Fruit fly (Drosophila melanogaster) whole organism, embryonic: ENCODE measurements around the gene Doc2.

ENCODE experiments used
- Ada2b ChIP-seq: fragments of 200-800 bp; sonication (Bioruptor generic); IDR thresholded peaks from 2 replicates; pipeline ENCODE4 v1.3.6; 2022; ENCODE audit warnings: missing biosample characterization, missing genetic modification characterization
- CG11398 ChIP-seq: fragments of 200-800 bp; sonication (Bioruptor generic); optimal IDR thresholded peaks from 2 replicates; lab custom pipeline; 2016; ENCODE audit warnings: missing biosample characterization, missing genetic modification characterization
- CG12071 ChIP-seq: fragments of 200-800 bp; sonication (Bioruptor generic); optimal IDR thresholded peaks from 3 replicates; lab custom pipeline; 2018; ENCODE audit warnings: missing biosample characterization, mild to moderate bottlenecking, missing genetic modification characterization
- CG12744 ChIP-seq: fragments of 200-800 bp; sonication (Bioruptor generic); optimal IDR thresholded peaks from 2 replicates; lab custom pipeline; 2016; ENCODE audit warnings: missing biosample characterization, missing genetic modification characterization
- CG15269 ChIP-seq: fragments of 200-800 bp; sonication (Bioruptor generic); optimal IDR thresholded peaks from 2 replicates; lab custom pipeline; 2018; ENCODE audit warnings: missing biosample characterization, mild to moderate bottlenecking, missing genetic modification characterization, moderate library complexity
- CG15514 ChIP-seq: fragments of 200-800 bp; sonication (Bioruptor generic); optimal IDR thresholded peaks from 3 replicates; lab custom pipeline; 2017; ENCODE audit warnings: missing biosample characterization, missing genetic modification characterization, mild to moderate bottlenecking, moderate library complexity, missing genetic modification reagents
- CG31388 ChIP-seq: fragments of 200-800 bp; sonication (Bioruptor generic); optimal IDR thresholded peaks from 2 replicates; lab custom pipeline; 2016; ENCODE audit warnings: missing biosample characterization, missing genetic modification characterization
- CG32532 ChIP-seq: fragments of 200-800 bp; sonication (Bioruptor generic); IDR thresholded peaks from 2 replicates; pipeline ENCODE4 v1.3.6; 2022; ENCODE audit warnings: missing biosample characterization, missing genetic modification characterization
- CG3281 ChIP-seq: fragments of 200-800 bp; sonication (Bioruptor generic); optimal IDR thresholded peaks from 3 replicates; lab custom pipeline; 2017; ENCODE audit warnings: missing biosample characterization, mild to moderate bottlenecking, missing genetic modification characterization
- CG33557 ChIP-seq: fragments of 200-800 bp; sonication (Bioruptor generic); optimal IDR thresholded peaks from 2 replicates; lab custom pipeline; 2019; ENCODE audit warnings: missing biosample characterization, mild to moderate bottlenecking, missing genetic modification characterization, moderate library complexity
- CG5180 ChIP-seq: fragments of 200-800 bp; sonication (Bioruptor generic); optimal IDR thresholded peaks from 3 replicates; lab custom pipeline; 2017; ENCODE audit warnings: missing biosample characterization, missing genetic modification characterization, mild to moderate bottlenecking, moderate library complexity, missing genetic modification reagents
- CG5245 ChIP-seq: fragments of 200-800 bp; sonication (Bioruptor generic); optimal IDR thresholded peaks from 3 replicates; lab custom pipeline; 2016; ENCODE audit warnings: missing biosample characterization, missing genetic modification characterization
- CG6791 ChIP-seq: fragments of 200-800 bp; sonication (Bioruptor generic); IDR thresholded peaks from 3 replicates; pipeline ENCODE4 v1.3.6; 2022; ENCODE audit warnings: missing biosample characterization, missing genetic modification characterization; ENCODE audit not compliant: partially characterized antibody
- CG8359 ChIP-seq: fragments of 200-800 bp; sonication (Bioruptor generic); optimal IDR thresholded peaks from 2 replicates; lab custom pipeline; 2017; ENCODE audit warnings: missing biosample characterization, mild to moderate bottlenecking, missing genetic modification characterization, borderline replicate concordance
- CG8478 ChIP-seq: fragments of >200 bp; optimal IDR thresholded peaks from 2 replicates; lab custom pipeline; 2018
- D ChIP-seq, 2 experiments: fragments of 200-800 bp in 1 of 2; fragments of >200 bp in 1 of 2; sonication (Bioruptor generic) in 1 of 2; optimal IDR thresholded peaks; 2 replicates in 1 of 2; 3 replicates in 1 of 2; lab custom pipeline; 2017; ENCODE audit warnings: mild to moderate bottlenecking in 1 of 2, missing biosample characterization in 1 of 2, missing genetic modification characterization in 1 of 2, missing genetic modification reagents in 1 of 2
- E2f1 ChIP-seq: fragments of 200-800 bp; sonication (Bioruptor generic); IDR thresholded peaks from 2 replicates; pipeline ENCODE4 v1.3.6; 2022; ENCODE audit warnings: missing biosample characterization, missing genetic modification characterization
- Elba2 ChIP-seq: fragments of 200-800 bp; sonication (Bioruptor generic); optimal IDR thresholded peaks from 3 replicates; lab custom pipeline; 2016; ENCODE audit warnings: missing biosample characterization, missing genetic modification characterization
- HmgD ChIP-seq: fragments of 200-800 bp; sonication (Bioruptor generic); optimal IDR thresholded peaks from 3 replicates; lab custom pipeline; 2016; ENCODE audit warnings: missing biosample characterization, missing genetic modification characterization
- Hmx ChIP-seq: fragments of 200-800 bp; sonication (Bioruptor generic); optimal IDR thresholded peaks from 2 replicates; lab custom pipeline; 2016; ENCODE audit warnings: missing biosample characterization, missing genetic modification characterization
- Kr ChIP-seq: fragments of 200-800 bp; sonication (Bioruptor generic); optimal IDR thresholded peaks from 2 replicates; lab custom pipeline; 2017; ENCODE audit warnings: missing biosample characterization, mild to moderate bottlenecking, missing genetic modification characterization
- Lpt ChIP-seq: fragments of >200 bp; optimal IDR thresholded peaks from 2 replicates; lab custom pipeline; 2018; ENCODE audit warnings: missing biosample characterization, missing genetic modification characterization
- Max ChIP-seq: fragments of 200-800 bp; sonication (Bioruptor generic); optimal IDR thresholded peaks from 2 replicates; lab custom pipeline; 2016; ENCODE audit warnings: missing biosample characterization, mild to moderate bottlenecking, missing genetic modification characterization
- Mes4 ChIP-seq: fragments of 200-800 bp; sonication (Bioruptor generic); optimal IDR thresholded peaks from 2 replicates; lab custom pipeline; 2016; ENCODE audit warnings: missing biosample characterization, missing genetic modification characterization
- NC2α ChIP-seq: fragments of 200-800 bp; sonication (Bioruptor generic); optimal IDR thresholded peaks from 2 replicates; lab custom pipeline; 2016; ENCODE audit warnings: missing biosample characterization, missing genetic modification characterization
- PHDP ChIP-seq: fragments of 200-800 bp; sonication (Bioruptor generic); optimal IDR thresholded peaks from 3 replicates; lab custom pipeline; 2018; ENCODE audit warnings: missing biosample characterization, mild to moderate bottlenecking, missing genetic modification characterization, moderate library complexity
- Ravus ChIP-seq: fragments of 200-800 bp; sonication (Bioruptor generic); IDR thresholded peaks from 2 replicates; pipeline ENCODE4 v1.3.6; 2022; ENCODE audit warnings: missing biosample characterization, missing genetic modification characterization
- Side ChIP-seq: fragments of 200-800 bp; sonication (Bioruptor generic); optimal IDR thresholded peaks from 2 replicates; lab custom pipeline; 2016; ENCODE audit warnings: missing biosample characterization, missing genetic modification characterization
- Vsx1 ChIP-seq: fragments of 200-800 bp; sonication (Bioruptor generic); optimal IDR thresholded peaks from 2 replicates; lab custom pipeline; 2017; ENCODE audit warnings: missing biosample characterization, mild to moderate bottlenecking, missing genetic modification characterization, missing genetic modification reagents
- ase ChIP-seq: fragments of 200-800 bp; sonication (Bioruptor generic); IDR thresholded peaks from 3 replicates; pipeline ENCODE4 v1.3.6; 2022; ENCODE audit warnings: missing biosample characterization, missing genetic modification characterization
- ci ChIP-seq: fragments of 200-800 bp; sonication (Bioruptor generic); IDR thresholded peaks from 3 replicates; pipeline ENCODE4 v1.3.6; 2022; ENCODE audit warnings: missing biosample characterization, missing genetic modification characterization
- crc ChIP-seq: fragments of 200-800 bp; sonication (Bioruptor generic); optimal IDR thresholded peaks from 2 replicates; lab custom pipeline; 2016; ENCODE audit warnings: missing biosample characterization, missing genetic modification characterization
- dmrt99B ChIP-seq: fragments of 200-800 bp; sonication (Bioruptor generic); optimal IDR thresholded peaks from 2 replicates; lab custom pipeline; 2018; ENCODE audit warnings: missing biosample characterization, mild to moderate bottlenecking, missing genetic modification characterization, moderate library complexity
- fru ChIP-seq: fragments of >200 bp; optimal IDR thresholded peaks from 2 replicates; lab custom pipeline; 2017
- grn ChIP-seq: fragments of 200-800 bp; sonication (Bioruptor generic); optimal IDR thresholded peaks from 3 replicates; lab custom pipeline; 2017; ENCODE audit warnings: missing biosample characterization, missing genetic modification characterization
- gro ChIP-seq: fragments of 200-800 bp; sonication (Bioruptor generic); optimal IDR thresholded peaks from 2 replicates; lab custom pipeline; 2016; ENCODE audit warnings: missing biosample characterization, missing genetic modification characterization
- gsb ChIP-seq: fragments of 200-800 bp; sonication (Bioruptor generic); IDR thresholded peaks from 2 replicates; pipeline ENCODE4 v1.3.6; 2022; ENCODE audit warnings: missing biosample characterization, missing genetic modification characterization
- hbn ChIP-seq: fragments of 200-800 bp; sonication (Bioruptor generic); IDR thresholded peaks from 2 replicates; pipeline ENCODE4 v1.3.6; 2022; ENCODE audit warnings: missing biosample characterization, missing genetic modification characterization; ENCODE audit not compliant: partially characterized antibody
- hkb ChIP-seq, 2 experiments: fragments of 200-800 bp in 1 of 2; fragments of >200 bp in 1 of 2; sonication (Bioruptor generic) in 1 of 2; IDR thresholded peaks in 1 of 2; optimal IDR thresholded peaks in 1 of 2; 2 replicates each; pipeline versions ENCODE4 v1.3.6 to Lab custom; 2017 to 2022; ENCODE audit warnings: missing biosample characterization in 1 of 2, missing genetic modification characterization in 1 of 2
- ken ChIP-seq: fragments of 200-800 bp; sonication (Bioruptor generic); IDR thresholded peaks from 3 replicates; pipeline ENCODE4 v1.3.6; 2022; ENCODE audit warnings: missing biosample characterization, missing genetic modification characterization
- mirr ChIP-seq: fragments of 200-800 bp; sonication (Bioruptor generic); optimal IDR thresholded peaks from 3 replicates; lab custom pipeline; 2018; ENCODE audit warnings: missing biosample characterization, mild to moderate bottlenecking, missing genetic modification characterization
- otp ChIP-seq: fragments of 200-800 bp; sonication (Bioruptor generic); IDR thresholded peaks from 3 replicates; pipeline ENCODE4, ENCODE4 v1.3.6; 2022; ENCODE audit warnings: missing biosample characterization, missing genetic modification characterization
- phol ChIP-seq: fragments of 200-800 bp; sonication (Bioruptor generic); optimal IDR thresholded peaks from 3 replicates; lab custom pipeline; 2018; ENCODE audit warnings: missing biosample characterization, mild to moderate bottlenecking, missing genetic modification characterization, moderate library complexity
- schlank ChIP-seq: fragments of 200-800 bp; sonication (Bioruptor generic); optimal IDR thresholded peaks from 2 replicates; lab custom pipeline; 2018; ENCODE audit warnings: missing biosample characterization, mild to moderate bottlenecking, missing genetic modification characterization
- scrt ChIP-seq: fragments of 200-800 bp; sonication (Bioruptor generic); optimal IDR thresholded peaks from 2 replicates; lab custom pipeline; 2018; ENCODE audit warnings: missing biosample characterization, mild to moderate bottlenecking, missing genetic modification characterization, moderate library complexity
- slp2 ChIP-seq: fragments of 200-800 bp; sonication (Bioruptor generic); optimal IDR thresholded peaks from 2 replicates; lab custom pipeline; 2016; ENCODE audit warnings: missing biosample characterization, missing genetic modification characterization
- sna ChIP-seq: fragments of 200-800 bp; sonication (Bioruptor generic); IDR thresholded peaks from 2 replicates; pipeline ENCODE4 v1.3.6; 2022; ENCODE audit warnings: missing biosample characterization, missing genetic modification characterization; ENCODE audit not compliant: partially characterized antibody
- sob ChIP-seq: fragments of 200-800 bp; sonication (Bioruptor generic); IDR thresholded peaks from 2 replicates; pipeline ENCODE4 v1.3.6; 2022; ENCODE audit warnings: missing biosample characterization, missing genetic modification characterization
- sr ChIP-seq: fragments of 200-800 bp; sonication (Bioruptor generic); IDR thresholded peaks from 3 replicates; pipeline ENCODE4 v1.3.6; 2022; ENCODE audit warnings: missing biosample characterization, missing genetic modification characterization
- vvl ChIP-seq: fragments of 200-800 bp; sonication (Bioruptor generic); IDR thresholded peaks from 2 replicates; pipeline ENCODE4 v1.3.6; 2022; ENCODE audit warnings: missing biosample characterization, missing genetic modification characterization
- yki ChIP-seq: fragments of >200 bp; optimal IDR thresholded peaks from 3 replicates; lab custom pipeline; 2018
- zfh2 ChIP-seq: fragments of 200-800 bp; sonication (Bioruptor generic); optimal IDR thresholded peaks from 2 replicates; lab custom pipeline; 2016; ENCODE audit warnings: missing biosample characterization, missing genetic modification characterization

Doc2 gene

DNA sequence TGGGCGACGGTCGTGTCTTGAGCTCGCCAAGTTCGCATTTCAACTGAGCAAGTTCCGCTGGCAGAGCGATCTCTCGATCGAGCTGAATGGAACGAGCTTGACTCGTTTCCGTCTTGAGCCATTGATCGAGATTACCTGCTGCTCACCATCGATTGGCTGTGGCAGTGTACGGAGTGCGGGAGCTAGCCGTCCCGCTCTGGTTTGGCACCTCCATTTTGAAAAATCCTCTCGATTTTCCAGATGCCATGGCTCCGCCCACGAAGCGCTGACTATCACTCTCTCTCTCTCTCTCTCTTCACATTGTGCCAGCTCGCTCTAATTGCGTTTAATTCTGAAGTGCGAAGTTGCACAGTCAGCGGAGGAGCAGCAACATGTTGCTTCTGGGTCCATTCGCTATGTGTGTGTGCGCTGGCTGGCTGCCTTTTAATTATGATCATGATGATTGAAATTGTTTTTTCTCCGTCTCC, at the start of gene Doc2:
Gene Doc2, minus strand, starts transcription at position 51 of the 467 bp plus-strand sequence.
- TF ChIP-seq CG5245 (GFP tag; lab: Kevin White, UChicago) (no peak), grn (GFP tag; lab: Kevin White, UChicago) (peak; percentile 17), slp2 (GFP tag; lab: Kevin White, UChicago) (no peak), mirr (GFP tag; lab: Kevin White, UChicago) (no peak), dmrt99B (no peak), Mes4 (GFP tag; lab: Kevin White, UChicago) (no peak), Lpt (no peak), CG8478 (lab: Kevin White, UChicago) (peak; percentile 80), CG12071 (GFP tag; lab: Kevin White, UChicago) (no peak), Kr (GFP tag; lab: Kevin White, UChicago) (no peak), sr (GFP tag; lab: Robert Waterston, UW) (peak; percentile 76), Max (GFP tag; lab: Kevin White, UChicago) (no peak), ken (GFP tag; lab: Robert Waterston, UW) (no peak), Hmx (GFP tag; lab: Kevin White, UChicago) (no peak), fru (no peak), gro (GFP tag; lab: Kevin White, UChicago) (no peak), CG15514 (GFP tag; lab: Kevin White, UChicago) (no peak), sob (GFP tag; lab: Robert Waterston, UW) (no peak), yki (lab: Kevin White, UChicago) (no peak), HmgD (GFP tag; lab: Kevin White, UChicago) (peak; percentile 37), Side (GFP tag; lab: Kevin White, UChicago) (no peak), PHDP (tag; lab: Kevin White, UChicago) (no peak), CG15269 (tag; lab: Kevin White, UChicago) (no peak), Ravus (GFP tag; lab: Robert Waterston, UW) (no peak), otp (no peak), CG3281 (GFP tag; lab: Kevin White, UChicago) (no peak), CG32532 (GFP tag; lab: Robert Waterston, UW) (no peak), ci (GFP tag; lab: Robert Waterston, UW) (0 out of 3 replicates have a peak, but pooled peaks have one; percentile 57), Ada2b (no peak), scrt (no peak), D (optimal IDR thresholded peaks at IDR 0.05; lab: Kevin White, UChicago) (no peak), D (GFP tag; optimal IDR thresholded peaks at IDR 0.05; lab: Kevin White, UChicago) (no peak), CG31388 (GFP tag; lab: Kevin White, UChicago) (no peak), NC2α (no peak), zfh2 (no peak), Vsx1 (GFP tag; lab: Kevin White, UChicago) (no peak), E2f1 (GFP tag; lab: Robert Waterston, UW) (no peak), ase (GFP tag; lab: Robert Waterston, UW) (no peak), crc (GFP tag; lab: Kevin White, UChicago) (no peak), schlank (tag; lab: Kevin White, UChicago) (no peak), CG6791 (GFP tag; lab: Robert Waterston, UW) (peak; percentile 53; the same call in 1 of the 3 replicates), gsb (GFP tag; lab: Robert Waterston, UW) (no peak), hbn (GFP tag; lab: Robert Waterston, UW) (no peak), Elba2 (GFP tag; lab: Kevin White, UChicago) (no peak), CG12744 (GFP tag; lab: Kevin White, UChicago) (no peak), sna (0 out of 2 replicates have a peak, but pooled peaks have one; percentile 16), CG11398 (GFP tag; lab: Kevin White, UChicago) (no peak), CG5180 (GFP tag; lab: Kevin White, UChicago) (peak; percentile 62), CG33557 (no peak), vvl (GFP tag; lab: Robert Waterston, UW) (peak; percentile 46), CG8359 (GFP tag; lab: Kevin White, UChicago) (no peak), phol (tag; lab: Kevin White, UChicago) (peak; percentile 58), hkb (optimal IDR thresholded peaks at IDR 0.05; lab: Kevin White, UChicago) (no peak), hkb (GFP tag; IDR thresholded peaks at IDR 0.05; lab: Robert Waterston, UW) (no peak)
